Worm (Caenorhabditis elegans): ENCODE data around the gene rol-6.

rol-6 gene

ce11 chrII:8730960-8731693, 1.7 kb upstream of the rol-6 start:
- TF ChIP-seq ceh-16 (tag; optimal IDR thresholded peaks at IDR 0.05) = no peak
- TF ChIP-seq nhr-21 (tag; optimal IDR thresholded peaks at IDR 0.05) = peak; percentile 65

- TF ChIP-seq nhr-21 (tag; optimal IDR thresholded peaks at IDR 0.05) = peak; percentile 65
- no peak for TF ChIP-seq zag-1 (tag; optimal IDR thresholded peaks at IDR 0.05)
Observed at ce11 chrII:8731736-8732229, 1.1 kb upstream of the rol-6 start.

DNA sequence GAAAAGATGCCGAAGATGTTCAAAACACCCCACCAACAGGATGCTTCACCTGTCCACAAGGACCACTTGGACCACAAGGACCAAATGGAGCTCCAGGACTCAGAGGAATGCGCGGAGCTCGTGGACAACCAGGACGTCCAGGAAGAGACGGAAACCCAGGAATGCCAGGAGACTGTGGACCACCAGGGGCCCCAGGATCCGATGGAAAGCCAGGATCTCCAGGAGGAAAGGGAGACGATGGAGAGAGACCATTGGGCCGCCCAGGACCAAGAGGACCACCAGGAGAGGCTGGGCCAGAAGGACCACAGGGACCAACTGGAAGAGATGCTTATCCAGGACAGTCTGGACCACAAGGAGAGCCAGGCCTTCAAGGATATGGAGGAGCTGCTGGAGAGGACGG, 777 bp downstream of the rol-6 start:
- TF ChIP-seq nhr-237 (tag; optimal IDR thresholded peaks at IDR 0.05) = no peak
- TF ChIP-seq nhr-21 (tag; optimal IDR thresholded peaks at IDR 0.05) = no peak
- TF ChIP-seq sem-4 (tag; optimal IDR thresholded peaks at IDR 0.05) = no peak
- TF ChIP-seq C34F6.9 (tag; optimal IDR thresholded peaks at IDR 0.05) = no peak
- no peak for TF ChIP-seq mbf-1 (tag; optimal IDR thresholded peaks at IDR 0.05)

DNA sequence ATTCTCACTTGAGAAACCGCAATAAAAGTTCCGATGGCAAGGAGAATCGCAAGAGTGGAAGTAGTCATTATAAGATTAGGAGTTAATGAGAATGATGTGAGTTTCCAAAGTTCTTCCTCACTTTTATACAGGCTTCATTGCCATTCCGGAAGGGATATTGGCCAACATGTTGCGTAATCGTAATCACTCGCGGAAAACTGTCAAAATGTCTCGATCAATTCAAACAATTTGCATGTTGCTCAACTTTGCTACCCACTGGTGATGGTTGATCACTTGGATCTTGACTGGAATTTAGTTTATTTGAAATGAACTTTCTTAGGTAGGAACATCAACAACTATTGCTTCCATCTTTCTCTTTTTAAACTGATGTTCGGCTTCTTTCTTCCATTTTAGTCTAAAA, 4.6 kb downstream of the rol-6 start, which contains the start of gene idpb-4:
TSS of gene idpb-4 (minus strand) at position 101 of the 400 bp plus-strand sequence.
- TF ChIP-seq zag-1 (tag; optimal IDR thresholded peaks at IDR 0.05) = no peak
- no peak for TF ChIP-seq elt-3 (tag; optimal IDR thresholded peaks at IDR 0.05)
- no peak for TF ChIP-seq ceh-82 (tag; optimal IDR thresholded peaks at IDR 0.05)
- no peak for TF ChIP-seq lin-11 (tag; optimal IDR thresholded peaks at IDR 0.05)
- no peak for TF ChIP-seq nhr-129 (tag; optimal IDR thresholded peaks at IDR 0.05)
- no peak for TF ChIP-seq egl-27 (tag; optimal IDR thresholded peaks at IDR 0.05)
- no peak for TF ChIP-seq skn-1 (tag; optimal IDR thresholded peaks at IDR 0.05)
- TF ChIP-seq F13H6.1 (tag; optimal IDR thresholded peaks at IDR 0.05) = no peak
- TF ChIP-seq fos-1 (tag; optimal IDR thresholded peaks at IDR 0.05) = no peak
- no peak for TF ChIP-seq peb-1 (tag; optimal IDR thresholded peaks at IDR 0.05)

DNA sequence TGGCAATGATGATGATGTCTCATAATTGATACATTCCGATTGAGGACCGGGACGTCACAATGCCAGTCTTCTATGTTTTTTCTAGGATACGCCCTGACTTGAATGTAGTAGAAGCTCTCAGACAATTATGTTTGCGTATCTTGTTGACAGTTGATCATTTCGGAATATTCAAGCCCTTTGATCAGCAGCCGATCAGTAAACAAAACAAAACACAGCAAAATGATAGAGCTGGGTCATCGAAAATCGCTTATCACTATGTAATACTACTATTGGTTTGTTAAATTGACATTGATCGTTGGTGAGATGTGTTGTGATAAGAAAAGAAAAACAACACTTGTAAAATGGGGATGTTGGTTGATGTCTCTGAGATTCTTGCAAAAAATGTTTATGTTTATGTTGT, 5.4 kb downstream of the rol-6 start:
- no peak for TF ChIP-seq blmp-1 (tag; optimal IDR thresholded peaks at IDR 0.05; ENCODE audit: insufficient read depth)
- TF ChIP-seq lin-13 (GFP tag; optimal IDR thresholded peaks at IDR 0.05) = no peak
- TF ChIP-seq crh-2 (tag; optimal IDR thresholded peaks at IDR 0.05) = no peak
- no peak for TF ChIP-seq mdl-1 (tag; optimal IDR thresholded peaks at IDR 0.05)

ce11 chrII:8738955-8739354, 6.1 kb downstream of the rol-6 start:
- no peak for TF ChIP-seq nhr-10 (tag; optimal IDR thresholded peaks at IDR 0.05)
- peak; percentile 35 for TF ChIP-seq crh-2 (tag; optimal IDR thresholded peaks at IDR 0.05)
- no peak for TF ChIP-seq mdl-1 (tag; optimal IDR thresholded peaks at IDR 0.05)
- TF ChIP-seq nhr-77 (tag; optimal IDR thresholded peaks at IDR 0.05) = no peak
- TF ChIP-seq dmd-4 (tag; optimal IDR thresholded peaks at IDR 0.05) = no peak
- no peak for TF ChIP-seq gmeb-1 (tag; optimal IDR thresholded peaks at IDR 0.05)
- TF ChIP-seq ztf-4 (tag; optimal IDR thresholded peaks at IDR 0.05) = peak; percentile 3
- peak; percentile 10 for TF ChIP-seq lin-13 (GFP tag; optimal IDR thresholded peaks at IDR 0.05)
- peak; percentile 73 for TF ChIP-seq sma-9 (GFP tag; optimal IDR thresholded peaks at IDR 0.05)
- TF ChIP-seq sma-9 (tag; optimal IDR thresholded peaks at IDR 0.05) = no peak

ce11 chrII:8740326-8740949, 7.6 kb downstream of the rol-6 start:
- TF ChIP-seq mdl-1 (tag; optimal IDR thresholded peaks at IDR 0.05) (peak; percentile 58 to 62), ceh-82 (tag; optimal IDR thresholded peaks at IDR 0.05) (no peak), peb-1 (tag; optimal IDR thresholded peaks at IDR 0.05) (no peak), unc-39 (tag; optimal IDR thresholded peaks at IDR 0.05) (no peak), egl-27 (tag; optimal IDR thresholded peaks at IDR 0.05) (peak; percentile 38), F13H6.1 (tag; optimal IDR thresholded peaks at IDR 0.05) (peak; percentile 42), nhr-23 (tag; optimal IDR thresholded peaks at IDR 0.05) (no peak), fos-1 (tag; optimal IDR thresholded peaks at IDR 0.05) (peak; percentile 77), nhr-129 (tag; optimal IDR thresholded peaks at IDR 0.05) (peak; percentile 41), C34F6.9 (tag; optimal IDR thresholded peaks at IDR 0.05) (no peak), nhr-6 (tag; optimal IDR thresholded peaks at IDR 0.05) (peak; percentile 34), nhr-21 (tag; optimal IDR thresholded peaks at IDR 0.05) (peak; percentile 63), nhr-77 (tag; optimal IDR thresholded peaks at IDR 0.05) (no peak), R02D3.7 (tag; optimal IDR thresholded peaks at IDR 0.05) (no peak), sem-4 (tag; optimal IDR thresholded peaks at IDR 0.05) (no peak), sma-3 (GFP tag; optimal IDR thresholded peaks at IDR 0.05) (no peak), crh-2 (tag; optimal IDR thresholded peaks at IDR 0.05) (peak; percentile 79), mbf-1 (tag; optimal IDR thresholded peaks at IDR 0.05) (no peak), nhr-11 (tag; optimal IDR thresholded peaks at IDR 0.05) (no peak), lin-13 (GFP tag; optimal IDR thresholded peaks at IDR 0.05) (peak; percentile 5), lsy-2 (tag; optimal IDR thresholded peaks at IDR 0.05) (peak in 1 of 2 experiments; percentile 40), blmp-1 (tag; optimal IDR thresholded peaks at IDR 0.05; ENCODE audit: insufficient read depth) (peak; percentile 39), nhr-25 (tag; optimal IDR thresholded peaks at IDR 0.05) (peak; percentile 77), unc-62 (GFP tag; optimal IDR thresholded peaks at IDR 0.05) (no peak), sma-9 (GFP tag; optimal IDR thresholded peaks at IDR 0.05) (peak; percentile 99), sma-9 (tag; optimal IDR thresholded peaks at IDR 0.05) (no peak), Y55F3AM.14 (GFP tag; optimal IDR thresholded peaks at IDR 0.05) (peak; percentile 46)

Data from whole organism, L2 larva.